Fruit fly (Drosophila melanogaster) whole organism, wandering third instar larva: ENCODE data around the gene CG42394.

Experiments
- CG32264 ChIP-seq: fragments of 200-800 bp; sonication (Bioruptor generic); optimal IDR thresholded peaks from 2 replicates; lab custom pipeline; 2016; ENCODE audit warnings: missing biosample characterization, missing genetic modification characterization
- Hnf4 ChIP-seq: fragments of 200-800 bp; sonication (Bioruptor generic); optimal IDR thresholded peaks from 2 replicates; lab custom pipeline; 2016; ENCODE audit warnings: missing biosample characterization, mild to moderate bottlenecking, missing genetic modification characterization
- rgr ChIP-seq: fragments of 200-800 bp; sonication (Bioruptor generic); optimal IDR thresholded peaks from 3 replicates; lab custom pipeline; 2016; ENCODE audit warnings: missing biosample characterization, mild to moderate bottlenecking, missing genetic modification characterization

DNA sequence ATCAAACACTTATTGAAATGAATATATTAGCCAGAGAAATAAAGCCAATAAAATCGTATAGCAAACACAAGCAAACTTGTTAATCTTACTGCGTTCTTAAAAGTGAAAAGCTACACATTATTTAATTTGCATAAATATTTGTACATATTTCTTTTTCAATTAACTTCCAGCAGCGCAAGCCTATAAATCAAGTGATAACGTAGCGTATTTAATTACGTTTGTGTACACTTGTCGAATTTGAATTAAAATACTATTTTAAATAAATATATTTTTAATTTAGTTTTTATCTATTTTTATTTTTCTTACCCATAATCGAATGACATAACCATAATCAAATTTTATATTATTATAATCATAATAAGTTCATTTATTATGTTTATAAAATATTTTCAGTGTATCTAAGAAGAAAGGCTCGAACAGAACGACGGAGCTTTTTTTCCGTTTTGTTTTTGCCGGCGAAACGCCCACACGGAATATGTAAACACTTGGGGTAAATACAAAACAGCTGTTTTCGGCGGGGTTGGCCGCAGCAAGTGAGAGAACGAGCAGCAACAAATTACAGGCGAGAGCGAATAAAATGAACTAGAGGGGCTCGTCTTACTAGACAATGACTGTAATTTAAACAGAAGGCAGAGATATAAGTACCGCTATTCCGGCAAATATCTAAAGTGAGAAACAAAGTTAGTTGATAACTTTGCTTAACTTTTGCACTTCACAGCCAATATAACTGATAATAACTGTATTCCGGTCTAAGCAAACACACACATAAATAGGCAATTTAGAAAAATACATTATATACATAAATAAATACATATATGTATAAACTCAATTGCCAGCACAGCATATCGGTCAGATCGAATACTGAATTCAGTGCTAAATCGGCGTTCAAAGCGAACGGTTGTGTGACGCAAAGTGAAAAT is 26.1 kb downstream of the CG42394 start, which contains the start of gene Sodh2:
- TF ChIP-seq CG32264 (GFP tag; lab: Kevin White, UChicago) (peak; percentile 17), Hnf4 (peak; percentile 65), rgr (GFP tag; lab: Kevin White, UChicago) (peak; percentile 88)
